Worm (Caenorhabditis elegans) whole organism, midembryonic: ENCODE data around the gene T26C11.4.

Source experiments
- T22C8.4 ChIP-seq: fragments of 200-800 bp; sonication (Bioruptor generic); IDR thresholded peaks from 2 replicates; pipeline ENCODE4 v1.3.6; 2022; ENCODE audit warnings: missing genetic modification characterization, missing compliant biosample characterization
- cog-1 ChIP-seq: sonication (generic microtip); optimal IDR thresholded peaks from 2 replicates; lab custom pipeline; 2016; ENCODE audit warnings: missing genetic modification characterization, missing compliant biosample characterization
- flt-1 ChIP-seq: fragments of 200-800 bp; sonication (Bioruptor generic); IDR thresholded peaks from 2 replicates; pipeline ENCODE4 v1.3.6; 2022; ENCODE audit warnings: missing genetic modification characterization, missing compliant biosample characterization
- ref-1 ChIP-seq: fragments of 200-800 bp; sonication (Bioruptor generic); conservative IDR thresholded peaks from 2 replicates; pipeline ENCODE4 v1.3.6; 2022; ENCODE audit warnings: missing genetic modification reagents, missing genetic modification characterization, missing compliant biosample characterization
- ztf-23 ChIP-seq: fragments of 200-800 bp; sonication (Bioruptor generic); IDR thresholded peaks from 2 replicates; pipeline ENCODE4 v1.3.6; 2022; ENCODE audit warnings: missing genetic modification reagents, missing genetic modification characterization, missing compliant biosample characterization

T26C11.4 gene

DNA sequence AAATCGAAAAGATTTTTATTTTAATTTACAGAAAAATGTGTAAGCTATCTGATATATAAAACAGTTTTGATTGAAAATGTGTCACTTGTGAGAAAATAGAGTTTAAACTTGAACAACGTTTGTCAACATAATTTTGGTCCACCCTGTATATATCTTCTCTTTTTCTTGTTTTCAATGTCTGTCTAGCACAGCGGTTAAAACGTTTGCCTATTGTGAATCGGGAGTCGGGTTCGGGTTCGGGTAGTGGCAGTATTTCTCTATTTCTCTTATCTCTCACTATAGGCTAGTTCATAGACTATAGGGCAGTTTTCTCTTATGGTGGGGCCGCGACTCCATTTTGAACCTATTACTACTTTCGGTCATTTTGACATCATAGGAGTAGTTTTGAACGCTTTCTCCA lies 54.3 kb downstream of the T26C11.4 start:
- no peak for TF ChIP-seq ztf-23 (GFP tag; lab: Robert Waterston, UW)
- TF ChIP-seq cog-1 = no peak
- TF ChIP-seq T22C8.4 = no peak
- 0 out of 2 replicates have a peak, but pooled peaks have one; percentile 41 for TF ChIP-seq flt-1
- TF ChIP-seq ref-1 = no peak
